Worm (Caenorhabditis elegans): ENCODE results near the gene C45B2.1.

- no peak for TF ChIP-seq ceh-16 (tag; optimal IDR thresholded peaks at IDR 0.05)
- no peak for TF ChIP-seq fos-1 (tag; optimal IDR thresholded peaks at IDR 0.05)
- no peak for TF ChIP-seq elt-3 (tag; optimal IDR thresholded peaks at IDR 0.05)
- no peak for TF ChIP-seq zag-1 (tag; optimal IDR thresholded peaks at IDR 0.05)
- TF ChIP-seq dmd-4 (tag; optimal IDR thresholded peaks at IDR 0.05): no peak
- TF ChIP-seq nhr-23 (tag; optimal IDR thresholded peaks at IDR 0.05): no peak
- TF ChIP-seq aly-2 (tag; optimal IDR thresholded peaks at IDR 0.05): no peak
- no peak for TF ChIP-seq gmeb-1 (tag; optimal IDR thresholded peaks at IDR 0.05)
- no peak for TF ChIP-seq ceh-82 (tag; optimal IDR thresholded peaks at IDR 0.05)
- no peak for TF ChIP-seq snpc-4 (tag; optimal IDR thresholded peaks at IDR 0.05)
Measured at ce11 chrX:6115502-6115901, 29.6 kb downstream of the C45B2.1 start, which contains the start of gene C15H9.3.
